Worm (Caenorhabditis elegans) whole organism, L3 larva: ENCODE measurements around the gene B0250.5.

Experiments used
- ceh-28 ChIP-seq: fragments of 150-350 bp; optimal IDR thresholded peaks from 2 replicates; lab custom pipeline; 2014; ENCODE audit warnings: missing biosample characterization, missing genetic modification reagents, missing genetic modification characterization
- egl-27 ChIP-seq: sonication (generic microtip); optimal IDR thresholded peaks from 4 replicates; lab custom pipeline; 2017; ENCODE audit warnings: missing biosample characterization, missing genetic modification reagents, missing genetic modification characterization
- elt-3 ChIP-seq, 3 experiments: fragments of 150-350 bp in 1 of 3; sonication (generic microtip) in 2 of 3; optimal IDR thresholded peaks; 2 replicates in 2 of 3; 4 replicates in 1 of 3; lab custom pipeline; 2014 to 2017; ENCODE audit warnings: missing biosample characterization in 3 of 3, missing genetic modification characterization in 3 of 3
- fkh-10 ChIP-seq: sonication (generic microtip); optimal IDR thresholded peaks from 2 replicates; lab custom pipeline; 2017; ENCODE audit warnings: missing biosample characterization, missing genetic modification reagents, missing genetic modification characterization
- lin-39 ChIP-seq: fragments of 150-350 bp; optimal IDR thresholded peaks from 2 replicates; lab custom pipeline; 2018; ENCODE audit warnings: missing biosample characterization, missing genetic modification reagents, missing genetic modification characterization
- nhr-237 ChIP-seq: fragments of 150-350 bp; optimal IDR thresholded peaks from 2 replicates; lab custom pipeline; 2014; ENCODE audit warnings: missing biosample characterization, missing genetic modification characterization
- nhr-25 ChIP-seq: sonication (generic microtip); optimal IDR thresholded peaks from 2 replicates; lab custom pipeline; 2017; ENCODE audit warnings: missing biosample characterization, missing genetic modification characterization
- skn-1 ChIP-seq: fragments of 150-350 bp; optimal IDR thresholded peaks from 2 replicates; lab custom pipeline; 2014; ENCODE audit warnings: missing biosample characterization, missing genetic modification characterization
- tbx-2 ChIP-seq: sonication (generic microtip); optimal IDR thresholded peaks from 2 replicates; lab custom pipeline; 2016; ENCODE audit warnings: mild to moderate bottlenecking, missing genetic modification characterization, missing compliant biosample characterization
- unc-62 ChIP-seq: fragments of 150-350 bp; sonication (generic microtip); optimal IDR thresholded peaks from 4 replicates; lab custom pipeline; 2014; ENCODE audit warnings: missing biosample characterization, missing genetic modification reagents, missing genetic modification characterization
- ztf-4 ChIP-seq: fragments of 150-350 bp; optimal IDR thresholded peaks from 2 replicates; lab custom pipeline; 2014; ENCODE audit warnings: missing biosample characterization, missing genetic modification characterization

DNA sequence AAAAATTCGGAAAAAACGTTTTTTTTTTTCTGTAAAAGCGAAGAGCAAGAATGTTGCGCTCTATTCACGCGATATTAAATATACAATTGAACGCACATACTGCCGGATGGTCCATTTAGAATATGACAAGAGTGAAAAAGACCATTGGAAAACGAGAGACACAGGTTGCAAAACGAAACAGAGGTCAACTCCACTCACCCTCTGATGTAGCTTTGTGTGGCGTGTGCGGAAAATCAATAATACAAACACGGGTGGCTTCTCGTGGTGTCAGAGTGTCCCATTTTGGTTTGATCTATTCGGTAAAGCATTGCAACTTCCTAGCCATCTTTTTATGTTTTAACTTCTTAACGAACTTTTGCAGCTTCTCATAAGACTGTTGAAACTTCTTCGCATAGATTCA is 28.9 kb upstream of the B0250.5 start:
- TF ChIP-seq fkh-10 (GFP tag; lab: Kevin White, UChicago): no peak
- TF ChIP-seq unc-62 (GFP tag; lab: Kevin White, UChicago): no peak
- no peak for TF ChIP-seq ceh-28 (tag; lab: Kevin White, UChicago)
- TF ChIP-seq lin-39 (tag; lab: Kevin White, UChicago): no peak
- TF ChIP-seq egl-27 (tag; lab: Kevin White, UChicago): no peak
- TF ChIP-seq nhr-25 (tag; lab: Kevin White, UChicago): no peak
- no peak for TF ChIP-seq tbx-2 (tag; lab: Kevin White, UChicago)
- no peak for TF ChIP-seq elt-3 (tag; optimal IDR thresholded peaks at IDR 0.05; lab: Kevin White, UChicago)
- TF ChIP-seq skn-1 (tag; lab: Kevin White, UChicago): no peak
- TF ChIP-seq nhr-237 (tag; lab: Kevin White, UChicago): no peak
- TF ChIP-seq ztf-4 (tag; lab: Kevin White, UChicago): no peak
